Fruit fly (Drosophila melanogaster) Kc167 (cell line): ENCODE data around the gene pHCl-1.

Source experiments
- Myc ChIP-seq: fragments of >200 bp; optimal IDR thresholded peaks from 2 replicates; lab custom pipeline; 2017; ENCODE audit warnings: missing external identifiers
- Sin3A ChIP-seq: fragments of >200 bp; optimal IDR thresholded peaks from 2 replicates; lab custom pipeline; 2018; ENCODE audit warnings: missing external identifiers
- h ChIP-seq: fragments of >200 bp; optimal IDR thresholded peaks from 3 replicates; lab custom pipeline; 2018; ENCODE audit warnings: missing external identifiers
- insv ChIP-seq: fragments of >200 bp; optimal IDR thresholded peaks from 3 replicates; lab custom pipeline; 2018; ENCODE audit warnings: missing external identifiers
- psq ChIP-seq: fragments of >200 bp; optimal IDR thresholded peaks from 2 replicates; lab custom pipeline; 2017; ENCODE audit warnings: missing external identifiers
- ttk ChIP-seq: sonication (Bioruptor generic); optimal IDR thresholded peaks from 2 replicates; lab custom pipeline; 2017; ENCODE audit warnings: missing external identifiers

Gene pHCl-1

DNA sequence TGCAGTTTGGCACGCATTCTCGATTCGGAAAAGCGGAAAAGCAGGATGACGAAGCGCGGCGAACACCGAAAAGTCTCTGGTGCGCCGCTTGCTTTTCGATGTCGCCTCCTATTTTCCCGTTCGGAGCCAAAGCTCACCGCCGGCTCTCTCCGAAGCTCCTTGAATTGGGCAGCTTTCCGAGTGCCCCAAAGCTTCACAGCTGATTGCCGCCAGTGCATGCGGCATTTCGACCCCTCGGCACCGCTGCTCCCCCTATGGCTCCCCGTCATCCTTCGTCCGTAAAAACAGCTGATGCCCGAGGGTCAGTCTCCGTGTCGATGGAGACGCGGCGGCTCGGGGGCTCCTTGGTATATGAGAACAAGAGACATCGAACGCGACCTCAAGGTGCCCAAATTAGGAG is at the start of gene pHCl-1:
Gene pHCl-1 (minus strand): TSS at position 78 of the 400 bp plus-strand sequence.
- TF ChIP-seq psq (lab: Kevin White, UChicago) (no peak), h (lab: Kevin White, UChicago) (no peak), Myc (lab: Kevin White, UChicago) (no peak), ttk (lab: Kevin White, UChicago) (no peak)

- TF ChIP-seq ttk (lab: Kevin White, UChicago) = no peak
- TF ChIP-seq psq (lab: Kevin White, UChicago) = no peak
- no peak for TF ChIP-seq h (lab: Kevin White, UChicago)
- TF ChIP-seq Sin3A = no peak
- TF ChIP-seq Myc (lab: Kevin White, UChicago) = no peak
- no peak for TF ChIP-seq insv
Measured at dm6 chr3L:15940823-15941222, 42.0 kb upstream of the pHCl-1 start.

- TF ChIP-seq psq (lab: Kevin White, UChicago) = no peak
Measured at dm6 chr3L:15924811-15925437, 26.1 kb upstream of the pHCl-1 start, which contains the start of gene sff. Gene sff, minus strand, starts transcription at chr3L:15924861.

- TF ChIP-seq psq (lab: Kevin White, UChicago) (no peak), h (lab: Kevin White, UChicago) (no peak), ttk (lab: Kevin White, UChicago) (no peak), insv (no peak), Sin3A (no peak), Myc (lab: Kevin White, UChicago) (no peak)
Measured at dm6 chr3L:15924319-15924718, 25.5 kb upstream of the pHCl-1 start.

- no peak for TF ChIP-seq Sin3A
- TF ChIP-seq Myc (lab: Kevin White, UChicago) = no peak
- TF ChIP-seq h (lab: Kevin White, UChicago) = no peak
- no peak for TF ChIP-seq ttk (lab: Kevin White, UChicago)
- no peak for TF ChIP-seq psq (lab: Kevin White, UChicago)
- TF ChIP-seq insv = no peak
Measured at dm6 chr3L:15923352-15923751, 24.5 kb upstream of the pHCl-1 start.

DNA sequence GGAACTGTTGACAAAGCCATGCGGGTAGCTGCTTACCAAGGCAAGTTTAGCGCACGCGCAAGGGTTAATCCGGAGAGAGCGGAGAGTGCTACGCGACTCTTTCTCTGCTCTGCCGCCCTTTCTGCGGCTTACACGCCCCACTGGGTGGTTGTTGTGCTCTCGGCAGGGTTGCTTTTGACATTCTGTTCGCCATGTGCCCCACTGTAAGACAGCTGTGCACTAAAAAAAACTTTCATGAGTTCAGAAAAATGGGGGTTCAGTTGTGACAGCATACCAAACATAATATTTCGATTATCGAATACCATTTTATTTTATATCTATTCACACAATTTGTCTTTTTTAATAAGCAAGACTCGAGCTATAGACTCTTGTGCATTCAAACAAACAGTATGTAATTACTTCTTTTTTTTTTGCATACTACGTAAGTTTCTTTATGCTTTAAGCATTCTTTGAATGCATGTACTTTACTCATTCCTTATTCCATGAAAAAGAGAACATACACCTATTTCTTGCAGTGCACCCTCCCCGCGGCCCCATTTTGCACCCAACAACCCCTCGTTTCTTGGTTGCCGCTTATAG is 22.3 kb upstream of the pHCl-1 start:
- TF ChIP-seq Myc (lab: Kevin White, UChicago) (no peak), h (lab: Kevin White, UChicago) (no peak), ttk (lab: Kevin White, UChicago) (no peak), Sin3A (no peak), psq (lab: Kevin White, UChicago) (no peak), insv (no peak)

- no peak for TF ChIP-seq Sin3A
- no peak for TF ChIP-seq Myc (lab: Kevin White, UChicago)
- no peak for TF ChIP-seq psq (lab: Kevin White, UChicago)
- no peak for TF ChIP-seq ttk (lab: Kevin White, UChicago)
- no peak for TF ChIP-seq h (lab: Kevin White, UChicago)
- no peak for TF ChIP-seq insv
Measured at dm6 chr3L:15906262-15906661, 7.4 kb upstream of the pHCl-1 start.

DNA sequence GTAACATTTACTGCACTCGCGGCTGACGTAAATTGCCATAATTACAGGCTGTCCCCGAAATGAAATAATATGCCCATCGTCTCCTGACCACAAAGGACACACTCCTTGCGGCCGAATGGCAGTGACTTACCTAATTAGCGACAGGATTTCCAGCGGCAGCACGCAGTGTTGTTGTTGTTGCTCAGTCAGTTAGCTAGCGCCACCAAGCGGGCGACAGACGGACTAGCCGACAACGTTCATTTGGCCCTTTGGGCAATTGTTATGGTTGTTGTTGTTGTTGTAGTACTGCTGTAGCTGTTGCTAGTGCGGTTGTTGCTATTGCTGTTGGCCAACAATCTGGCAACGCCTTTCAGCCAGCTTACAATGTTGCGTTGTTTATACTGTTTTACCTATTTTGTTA is 5.3 kb downstream of the pHCl-1 start:
- no peak for TF ChIP-seq h (lab: Kevin White, UChicago)
- TF ChIP-seq Myc (lab: Kevin White, UChicago) = no peak
- TF ChIP-seq ttk (lab: Kevin White, UChicago) = no peak
- TF ChIP-seq psq (lab: Kevin White, UChicago) = no peak
- no peak for TF ChIP-seq insv
- no peak for TF ChIP-seq Sin3A

dm6 chr3L:15877520-15877919 is 21.3 kb downstream of the pHCl-1 start:
- no peak for TF ChIP-seq insv
- no peak for TF ChIP-seq h (lab: Kevin White, UChicago)
- TF ChIP-seq Myc (lab: Kevin White, UChicago) = no peak
- TF ChIP-seq ttk (lab: Kevin White, UChicago) = no peak
- no peak for TF ChIP-seq Sin3A
- no peak for TF ChIP-seq psq (lab: Kevin White, UChicago)

DNA sequence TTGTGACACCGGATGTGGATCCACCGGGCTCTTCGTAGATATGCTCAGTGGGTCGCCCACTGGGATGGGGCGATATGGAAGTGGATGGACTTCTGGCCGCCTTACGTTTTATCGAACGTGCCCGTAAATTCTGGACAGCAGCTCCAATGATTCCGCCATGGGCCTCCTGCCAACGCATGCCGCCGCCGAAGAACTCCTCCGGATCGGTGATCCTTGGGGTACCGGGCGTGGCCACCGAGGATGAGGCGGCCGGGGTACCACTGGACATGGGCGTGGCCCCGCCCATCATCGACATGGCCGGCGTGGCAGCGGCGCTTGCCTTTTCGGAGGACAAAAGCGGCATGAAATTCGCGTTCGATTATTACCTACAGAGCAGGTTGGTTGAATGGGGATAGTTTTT is 42.8 kb downstream of the pHCl-1 start:
- TF ChIP-seq psq (lab: Kevin White, UChicago) = no peak
- no peak for TF ChIP-seq Myc (lab: Kevin White, UChicago)
- no peak for TF ChIP-seq h (lab: Kevin White, UChicago)
- TF ChIP-seq ttk (lab: Kevin White, UChicago) = no peak
- no peak for TF ChIP-seq Sin3A
- no peak for TF ChIP-seq insv

DNA sequence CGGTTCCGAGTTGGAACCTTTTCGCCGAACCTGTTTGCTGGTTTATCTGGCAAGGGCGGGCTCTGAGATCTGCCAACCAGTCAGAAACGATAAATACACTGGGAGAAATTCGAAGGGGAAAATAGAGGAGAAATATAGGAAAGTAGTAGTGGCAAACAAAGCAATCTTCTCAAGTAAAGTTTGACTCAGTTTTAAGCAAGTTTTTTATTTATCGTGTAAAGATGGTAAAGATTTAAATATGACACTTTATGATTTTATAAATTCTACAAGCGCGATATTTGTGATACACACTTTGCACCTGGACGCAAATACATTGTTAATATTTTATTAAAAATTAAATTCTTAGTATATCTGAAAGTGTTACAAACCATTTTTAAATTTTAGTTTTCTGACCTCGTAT is 51.2 kb downstream of the pHCl-1 start:
- TF ChIP-seq Myc (lab: Kevin White, UChicago) = no peak
- TF ChIP-seq ttk (lab: Kevin White, UChicago) = no peak
- no peak for TF ChIP-seq insv
- TF ChIP-seq Sin3A = no peak
- no peak for TF ChIP-seq h (lab: Kevin White, UChicago)
- TF ChIP-seq psq (lab: Kevin White, UChicago) = no peak

DNA sequence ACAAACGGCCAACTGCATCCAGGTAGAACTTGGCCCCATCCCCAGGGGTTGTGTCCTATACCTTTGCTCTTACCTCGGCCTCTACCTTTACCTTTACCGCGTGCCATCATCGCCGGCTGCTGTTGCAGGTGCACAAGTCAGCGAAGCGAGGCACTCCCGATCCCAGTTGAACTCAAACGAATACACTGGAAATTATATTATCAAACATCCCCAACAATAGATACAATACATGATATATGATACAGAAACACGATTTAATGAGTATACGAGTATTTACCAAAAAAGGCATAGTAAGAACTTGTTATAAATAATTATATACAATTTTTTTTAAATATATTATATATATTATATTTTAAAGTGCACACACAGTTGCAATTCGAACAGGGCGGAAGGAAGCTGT is 51.6 kb downstream of the pHCl-1 start:
- no peak for TF ChIP-seq h (lab: Kevin White, UChicago)
- no peak for TF ChIP-seq Sin3A
- TF ChIP-seq Myc (lab: Kevin White, UChicago) = no peak
- TF ChIP-seq insv = no peak
- TF ChIP-seq psq (lab: Kevin White, UChicago) = no peak
- no peak for TF ChIP-seq ttk (lab: Kevin White, UChicago)

DNA sequence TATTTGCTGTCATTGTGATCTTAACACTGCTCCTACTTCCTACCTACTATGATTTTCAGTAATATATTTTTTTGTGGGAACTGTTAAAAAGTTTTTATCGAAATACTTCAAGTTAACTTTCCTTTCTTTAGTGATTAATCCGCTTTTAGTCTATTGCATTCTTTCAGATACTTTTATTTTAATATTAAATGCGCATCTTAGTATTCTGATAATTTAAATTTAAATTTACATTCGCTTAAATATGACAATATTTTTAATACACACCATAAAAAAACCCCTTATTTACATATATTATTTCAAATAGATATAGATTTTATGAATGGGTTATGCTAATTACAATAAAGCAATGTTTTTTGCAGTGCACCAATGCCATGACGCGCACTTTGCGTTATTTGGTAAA is 54.3 kb downstream of the pHCl-1 start:
- TF ChIP-seq insv (no peak), ttk (lab: Kevin White, UChicago) (no peak), Sin3A (no peak), h (lab: Kevin White, UChicago) (no peak), Myc (lab: Kevin White, UChicago) (no peak), psq (lab: Kevin White, UChicago) (no peak)
